Fruit fly (Drosophila melanogaster): ENCODE measurements around the gene CG33252.
A peak's percentile ranks its signal among the peaks of the same experiment; 100 is the strongest.

Gene CG33252

dm6 chrX:16873053-16873452, 23.9 kb downstream of the CG33252 start (continued):
- TF ChIP-seq CG7556 (GFP tag; optimal IDR thresholded peaks at IDR 0.05) (no peak), sima (GFP tag; optimal IDR thresholded peaks at IDR 0.05) (no peak), CkIIα-i1 (GFP tag; IDR thresholded peaks at IDR 0.05) (no peak), lilli (GFP tag; optimal IDR thresholded peaks at IDR 0.05) (no peak), abd-A (tag; optimal IDR thresholded peaks at IDR 0.05) (no peak), CG16813 (GFP tag; IDR thresholded peaks at IDR 0.05; ENCODE audit: partially characterized antibody) (no peak), gt (GFP tag; IDR thresholded peaks at IDR 0.05) (no peak), CG14014 (GFP tag; IDR thresholded peaks at IDR 0.05) (no peak), Lhr (GFP tag; optimal IDR thresholded peaks at IDR 0.05) (no peak), dmrt99B (tag; optimal IDR thresholded peaks at IDR 0.05) (peak; percentile 43), cad (GFP tag; optimal IDR thresholded peaks at IDR 0.05) (no peak), CG8290 (GFP tag; optimal IDR thresholded peaks at IDR 0.05) (no peak), CG8290 (tag; optimal IDR thresholded peaks at IDR 0.05) (no peak), CG7745 (tag; optimal IDR thresholded peaks at IDR 0.05) (no peak), CG6791 (GFP tag; IDR thresholded peaks at IDR 0.05; ENCODE audit: partially characterized antibody) (no peak), pnt (GFP tag; optimal IDR thresholded peaks at IDR 0.05) (no peak), CG18619 (GFP tag; optimal IDR thresholded peaks at IDR 0.05) (no peak), ranshi (GFP tag; IDR thresholded peaks at IDR 0.05) (no peak), exex (tag; optimal IDR thresholded peaks at IDR 0.05) (no peak), CG13894 (tag; optimal IDR thresholded peaks at IDR 0.05) (no peak), mld (GFP tag; IDR thresholded peaks at IDR 0.05; ENCODE audit: partially characterized antibody) (no peak), CG13296 (GFP tag; optimal IDR thresholded peaks at IDR 0.05) (no peak), CG1832 (GFP tag; optimal IDR thresholded peaks at IDR 0.05) (no peak), Dek (tag; optimal IDR thresholded peaks at IDR 0.05) (no peak), Hr51 (GFP tag; optimal IDR thresholded peaks at IDR 0.05) (peak in 1 of 2 experiments; percentile 17), ftz-f1 (GFP tag; optimal IDR thresholded peaks at IDR 0.05) (no peak), da (GFP tag; optimal IDR thresholded peaks at IDR 0.05) (no peak), stwl (tag; optimal IDR thresholded peaks at IDR 0.05) (no peak), chm (GFP tag; IDR thresholded peaks at IDR 0.05) (no peak), insv (GFP tag; optimal IDR thresholded peaks at IDR 0.05) (no peak), mirr (GFP tag; optimal IDR thresholded peaks at IDR 0.05) (no peak), zfh1 (GFP tag; IDR thresholded peaks at IDR 0.05) (no peak), CG3726 (GFP tag; IDR thresholded peaks at IDR 0.05) (no peak), salm (tag; optimal IDR thresholded peaks at IDR 0.05) (no peak), CG5245 (GFP tag; optimal IDR thresholded peaks at IDR 0.05) (no peak), CG1529 (GFP tag; optimal IDR thresholded peaks at IDR 0.05) (peak; percentile 10), ssp (GFP tag; IDR thresholded peaks at IDR 0.05) (no peak), MTF-1 (GFP tag; optimal IDR thresholded peaks at IDR 0.05; ENCODE audit: borderline replicate concordance) (no peak), CG13624 (GFP tag; optimal IDR thresholded peaks at IDR 0.05) (no peak), CG34422 (GFP tag; IDR thresholded peaks at IDR 0.05) (no peak), chif (GFP tag; optimal IDR thresholded peaks at IDR 0.05) (no peak), Neu2 (GFP tag; optimal IDR thresholded peaks at IDR 0.05; ENCODE audit: borderline replicate concordance) (no peak), Rfx (GFP tag; IDR thresholded peaks at IDR 0.05) (no peak), CG8924 (tag; optimal IDR thresholded peaks at IDR 0.05) (peak; percentile 8), Tbp (GFP tag; optimal IDR thresholded peaks at IDR 0.05) (no peak), CG14710 (tag; optimal IDR thresholded peaks at IDR 0.05) (no peak), CG42726 (GFP tag; IDR thresholded peaks at IDR 0.05; ENCODE audit: partially characterized antibody) (no peak), Eip74EF (GFP tag; optimal IDR thresholded peaks at IDR 0.05) (no peak), cwo (GFP tag; optimal IDR thresholded peaks at IDR 0.05) (no peak), Max (GFP tag; optimal IDR thresholded peaks at IDR 0.05) (no peak), HLHmδ (GFP tag; optimal IDR thresholded peaks at IDR 0.05) (no peak)

Measured in whole organism, embryonic.